Fruit fly (Drosophila melanogaster) whole organism, pupa: ENCODE data around the gene Fur1.
A peak's percentile ranks its signal among the peaks of the same experiment; 100 is the strongest.

Experiments used
- CG10348 ChIP-seq: fragments of 200-800 bp; sonication (Bioruptor generic); IDR thresholded peaks from 2 replicates; pipeline ENCODE4 v1.3.6; 2022; ENCODE audit warnings: missing biosample characterization, missing genetic modification characterization
- CG12605 ChIP-seq: fragments of 200-800 bp; sonication (Bioruptor generic); IDR thresholded peaks from 2 replicates; pipeline ENCODE4 v1.3.6; 2022; ENCODE audit warnings: missing biosample characterization, missing genetic modification characterization
- CG13204 ChIP-seq: fragments of 200-800 bp; sonication (Bioruptor generic); optimal IDR thresholded peaks from 2 replicates; lab custom pipeline; 2018; ENCODE audit warnings: missing biosample characterization, mild to moderate bottlenecking, missing genetic modification characterization, moderate library complexity
- CG14655 ChIP-seq: fragments of 200-800 bp; sonication (Bioruptor generic); optimal IDR thresholded peaks from 3 replicates; lab custom pipeline; 2017; ENCODE audit warnings: mild to moderate bottlenecking, missing biosample characterization, missing genetic modification reagents, missing genetic modification characterization
- CG15710 ChIP-seq: fragments of 200-800 bp; sonication (Bioruptor generic); optimal IDR thresholded peaks from 2 replicates; lab custom pipeline; 2018; ENCODE audit warnings: missing biosample characterization, mild to moderate bottlenecking, missing genetic modification characterization, moderate library complexity
- CG17806 ChIP-seq: fragments of 200-800 bp; sonication (Bioruptor generic); optimal IDR thresholded peaks from 2 replicates; lab custom pipeline; 2018; ENCODE audit warnings: missing biosample characterization, mild to moderate bottlenecking, missing genetic modification characterization, moderate library complexity
- CG32121 ChIP-seq: fragments of 200-800 bp; sonication (Bioruptor generic); IDR thresholded peaks from 2 replicates; pipeline ENCODE4 v1.3.6; 2022; ENCODE audit warnings: missing biosample characterization, missing genetic modification characterization
- CG34367 ChIP-seq: fragments of 200-800 bp; sonication (Bioruptor generic); optimal IDR thresholded peaks from 2 replicates; lab custom pipeline; 2018; ENCODE audit warnings: missing biosample characterization, mild to moderate bottlenecking, missing genetic modification characterization
- CG4496 ChIP-seq: fragments of 200-800 bp; sonication (Bioruptor generic); IDR thresholded peaks from 3 replicates; pipeline ENCODE4 v1.3.6; 2022; ENCODE audit warnings: missing biosample characterization, missing genetic modification characterization
- CG8159 ChIP-seq: fragments of 200-800 bp; sonication (Bioruptor generic); optimal IDR thresholded peaks from 3 replicates; lab custom pipeline; 2018; ENCODE audit warnings: missing biosample characterization, mild to moderate bottlenecking, missing genetic modification characterization, moderate library complexity
- CG8301 ChIP-seq: fragments of 200-800 bp; sonication (Bioruptor generic); optimal IDR thresholded peaks from 2 replicates; lab custom pipeline; 2018; ENCODE audit warnings: missing biosample characterization, mild to moderate bottlenecking, missing genetic modification characterization
- CG9948 ChIP-seq: fragments of 200-800 bp; sonication (Bioruptor generic); optimal IDR thresholded peaks from 2 replicates; lab custom pipeline; 2018; ENCODE audit warnings: missing biosample characterization, mild to moderate bottlenecking, missing genetic modification characterization, moderate library complexity
- D1 ChIP-seq: fragments of 200-800 bp; sonication (Bioruptor generic); optimal IDR thresholded peaks from 2 replicates; lab custom pipeline; 2018; ENCODE audit warnings: missing biosample characterization, mild to moderate bottlenecking, missing genetic modification characterization, moderate library complexity
- EcR ChIP-seq: fragments of 200-800 bp; sonication (Bioruptor generic); optimal IDR thresholded peaks from 3 replicates; lab custom pipeline; 2019; ENCODE audit warnings: missing biosample characterization, missing genetic modification characterization, mild to moderate bottlenecking, moderate library complexity, missing genetic modification reagents
- Ets98B ChIP-seq: fragments of 200-800 bp; sonication (Bioruptor generic); IDR thresholded peaks from 2 replicates; pipeline ENCODE4 v1.3.6; 2022; ENCODE audit warnings: missing biosample characterization, missing genetic modification characterization
- Pif1A ChIP-seq: fragments of 200-800 bp; sonication (Bioruptor generic); optimal IDR thresholded peaks from 3 replicates; lab custom pipeline; 2016; ENCODE audit warnings: missing biosample characterization, missing genetic modification characterization
- Pif1B ChIP-seq: fragments of 200-800 bp; sonication (Bioruptor generic); optimal IDR thresholded peaks from 3 replicates; lab custom pipeline; 2016; ENCODE audit warnings: missing biosample characterization, missing genetic modification characterization
- Snoo ChIP-seq: fragments of 200-800 bp; sonication (Bioruptor generic); optimal IDR thresholded peaks from 3 replicates; lab custom pipeline; 2017; ENCODE audit warnings: missing biosample characterization, mild to moderate bottlenecking, missing genetic modification characterization, inconsistent platforms
- fd96Ca ChIP-seq: fragments of 200-800 bp; sonication (Bioruptor generic); IDR thresholded peaks from 3 replicates; pipeline ENCODE4 v1.3.6; 2022; ENCODE audit warnings: missing biosample characterization, missing genetic modification characterization
- gl ChIP-seq: fragments of 200-800 bp; sonication (Bioruptor generic); optimal IDR thresholded peaks from 2 replicates; lab custom pipeline; 2018; ENCODE audit warnings: missing biosample characterization, mild to moderate bottlenecking, missing genetic modification characterization
- rn ChIP-seq: fragments of 200-800 bp; sonication (Bioruptor generic); IDR thresholded peaks from 2 replicates; pipeline ENCODE4 v1.3.6; 2022; ENCODE audit warnings: missing biosample characterization, missing genetic modification characterization

Gene Fur1

DNA sequence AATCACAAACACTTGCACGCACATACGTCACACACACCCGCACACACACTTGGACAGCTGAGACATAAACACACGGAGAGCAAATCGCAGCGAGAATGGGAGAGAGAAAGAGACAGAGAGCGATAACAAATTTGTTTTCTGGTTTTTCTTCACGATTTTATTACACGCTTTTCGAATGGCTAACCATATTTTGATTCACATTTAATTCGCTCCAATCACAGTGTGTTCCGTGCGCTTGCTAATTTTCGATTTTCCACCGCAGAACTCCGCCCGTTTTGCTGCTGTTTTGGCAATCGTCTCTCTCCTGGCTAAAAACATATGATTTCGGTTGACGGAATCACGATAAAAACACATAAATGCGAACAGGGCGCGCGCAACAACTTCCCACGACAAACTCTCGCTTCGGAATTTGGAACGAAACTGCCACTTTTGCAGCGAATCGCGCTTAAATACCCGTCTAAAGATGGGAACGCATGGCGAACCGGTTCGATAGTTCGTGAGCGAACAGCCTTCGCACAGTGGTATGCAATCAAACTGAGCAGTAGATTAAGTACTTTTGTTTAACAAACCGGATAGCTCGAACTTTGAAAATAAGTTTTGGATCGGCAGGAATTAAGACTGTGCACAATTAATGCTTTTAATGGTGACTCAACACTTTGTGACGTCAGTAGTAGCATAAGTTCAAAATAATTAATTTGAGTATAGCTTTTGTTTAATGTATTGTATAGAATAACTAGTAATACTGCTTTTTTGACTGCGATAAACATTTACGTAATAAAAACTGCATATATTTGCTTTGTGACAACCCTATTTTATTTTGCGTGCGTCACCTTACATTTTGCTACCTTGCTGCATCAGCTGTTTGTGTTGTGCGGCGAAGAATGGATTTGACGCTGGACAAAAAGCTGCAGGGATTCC is at the start of gene Fur1, which contains the start of gene Vps33B:
TSS of gene Fur1 (minus strand) at position 424 of the 918 bp plus-strand sequence.
TSS of gene Vps33B (plus strand) at position 856 of the 918 bp plus-strand sequence.
- TF ChIP-seq Snoo = peak; percentile 96
- peak; percentile 95 for TF ChIP-seq CG8159
- peak; percentile 84 for TF ChIP-seq rn (GFP tag; lab: Robert Waterston, UW)
- peak; percentile 92 for TF ChIP-seq CG17806 (tag; lab: Kevin White, UChicago)
- TF ChIP-seq CG4496 (GFP tag; lab: Robert Waterston, UW) = peak; percentile 95; the same call in 2 of the 3 replicates
- TF ChIP-seq Pif1A (GFP tag; lab: Kevin White, UChicago) = peak; percentile 98
- TF ChIP-seq CG12605 (GFP tag; lab: Robert Waterston, UW) = peak; percentile 91
- TF ChIP-seq CG14655 (GFP tag; lab: Kevin White, UChicago) = peak; percentile 97
- peak; percentile 96 for TF ChIP-seq fd96Ca (GFP tag; lab: Robert Waterston, UW)
- TF ChIP-seq CG32121 (GFP tag; lab: Robert Waterston, UW) = peak; percentile 94
- TF ChIP-seq Ets98B (GFP tag; lab: Robert Waterston, UW) = peak; percentile 92
- peak; percentile 95 for TF ChIP-seq CG8301 (tag; lab: Kevin White, UChicago)
- no peak for TF ChIP-seq D1 (tag; lab: Kevin White, UChicago)
- TF ChIP-seq Pif1B (GFP tag; lab: Kevin White, UChicago) = peak; percentile 96
- peak; percentile 73 for TF ChIP-seq CG10348
- peak; percentile 95 for TF ChIP-seq CG9948 (tag; lab: Kevin White, UChicago)
- no peak for TF ChIP-seq EcR (GFP tag; lab: Kevin White, UChicago)
- TF ChIP-seq CG34367 (tag; lab: Kevin White, UChicago) = peak; percentile 95
- peak; percentile 95 for TF ChIP-seq CG15710 (tag; lab: Kevin White, UChicago)
- TF ChIP-seq CG13204 = peak; percentile 77
- TF ChIP-seq gl (tag; lab: Kevin White, UChicago) = peak; percentile 89
- TF ChIP-seq, all 21 proteins: peak for 19

- TF ChIP-seq D1 (tag; lab: Kevin White, UChicago) (no peak), CG32121 (GFP tag; lab: Robert Waterston, UW) (peak; percentile 23; the same call in 1 of the 2 replicates), Pif1A (GFP tag; lab: Kevin White, UChicago) (peak; percentile 9), CG34367 (tag; lab: Kevin White, UChicago) (no peak), CG4496 (GFP tag; lab: Robert Waterston, UW) (no peak), CG12605 (GFP tag; lab: Robert Waterston, UW) (no peak), gl (tag; lab: Kevin White, UChicago) (no peak), fd96Ca (GFP tag; lab: Robert Waterston, UW) (no peak), CG10348 (no peak), Ets98B (GFP tag; lab: Robert Waterston, UW) (no peak), rn (GFP tag; lab: Robert Waterston, UW) (no peak), Snoo (no peak), CG14655 (GFP tag; lab: Kevin White, UChicago) (peak; percentile 36), CG15710 (tag; lab: Kevin White, UChicago) (peak; percentile 10), CG17806 (tag; lab: Kevin White, UChicago) (peak; percentile 17), Pif1B (GFP tag; lab: Kevin White, UChicago) (no peak), CG9948 (tag; lab: Kevin White, UChicago) (peak; percentile 24), CG8301 (tag; lab: Kevin White, UChicago) (peak; percentile 3), CG13204 (peak; percentile 9), EcR (GFP tag; lab: Kevin White, UChicago) (no peak), CG8159 (peak; percentile 27)
These were observed 46.7 kb upstream of the Fur1 start for dm6 chr3R:25519465-25520071.

dm6 chr3R:25518584-25518983 is 45.7 kb upstream of the Fur1 start:
- TF ChIP-seq Ets98B (GFP tag; lab: Robert Waterston, UW) = no peak
- peak; percentile 38 for TF ChIP-seq D1 (tag; lab: Kevin White, UChicago)

DNA sequence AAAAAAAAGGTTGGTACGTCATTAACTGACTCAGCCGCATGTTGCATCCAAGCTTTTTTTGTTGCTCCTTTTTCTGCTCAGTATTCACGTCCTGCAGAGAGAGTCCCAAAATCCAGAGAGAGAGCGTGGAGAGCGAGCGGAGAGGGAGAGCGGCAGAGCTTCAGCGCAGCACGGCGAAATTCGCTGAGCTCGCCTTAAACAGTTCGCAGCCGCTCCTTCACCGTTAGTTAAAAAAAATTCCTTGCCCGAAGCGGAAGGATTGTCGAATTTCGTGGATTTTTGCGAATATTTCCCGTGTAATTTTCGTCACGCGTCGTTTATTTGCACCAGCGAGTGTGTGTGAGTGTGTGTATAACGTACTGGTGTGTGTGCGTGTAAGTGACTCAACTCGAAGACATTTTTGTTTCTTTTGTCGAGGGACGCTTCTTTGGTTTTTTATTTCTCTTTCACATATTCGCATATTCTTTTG is 45.3 kb upstream of the Fur1 start:
- no peak for TF ChIP-seq D1 (tag; lab: Kevin White, UChicago)
- TF ChIP-seq gl (tag; lab: Kevin White, UChicago) = peak; percentile 46
- no peak; the same call in 1 of the 2 replicates for TF ChIP-seq CG12605 (GFP tag; lab: Robert Waterston, UW)
- no peak for TF ChIP-seq CG10348
- no peak for TF ChIP-seq CG15710 (tag; lab: Kevin White, UChicago)
- TF ChIP-seq CG32121 (GFP tag; lab: Robert Waterston, UW) = no peak
- TF ChIP-seq CG17806 (tag; lab: Kevin White, UChicago) = no peak
- TF ChIP-seq CG8301 (tag; lab: Kevin White, UChicago) = no peak
- peak; percentile 40 for TF ChIP-seq CG14655 (GFP tag; lab: Kevin White, UChicago)
- TF ChIP-seq CG4496 (GFP tag; lab: Robert Waterston, UW) = peak; percentile 83
- TF ChIP-seq CG34367 (tag; lab: Kevin White, UChicago) = peak; percentile 24
- TF ChIP-seq EcR (GFP tag; lab: Kevin White, UChicago) = peak; percentile 19
- TF ChIP-seq rn (GFP tag; lab: Robert Waterston, UW) = 0 out of 2 replicates have a peak, but pooled peaks have one; percentile 18
- TF ChIP-seq CG13204 = peak; percentile 60
- TF ChIP-seq Pif1B (GFP tag; lab: Kevin White, UChicago) = peak; percentile 14
- no peak for TF ChIP-seq Pif1A (GFP tag; lab: Kevin White, UChicago)
- TF ChIP-seq CG9948 (tag; lab: Kevin White, UChicago) = no peak
- TF ChIP-seq Ets98B (GFP tag; lab: Robert Waterston, UW) = no peak
- no peak for TF ChIP-seq Snoo
- no peak; the same call in 2 of the 3 replicates for TF ChIP-seq fd96Ca (GFP tag; lab: Robert Waterston, UW)
- TF ChIP-seq CG8159 = no peak
